Worm (Caenorhabditis elegans) whole organism, L3 larva: ENCODE data around the gene T21D12.11.

ENCODE experiments used
- R02D3.7 ChIP-seq: fragments of 150-350 bp; optimal IDR thresholded peaks from 2 replicates; lab custom pipeline; 2014; ENCODE audit warnings: missing biosample characterization, missing genetic modification characterization
- aly-2 ChIP-seq: fragments of 150-350 bp; optimal IDR thresholded peaks from 2 replicates; lab custom pipeline; 2014; ENCODE audit warnings: missing biosample characterization, missing genetic modification characterization
- ama-1 ChIP-seq: fragments of 150-350 bp; optimal IDR thresholded peaks from 2 replicates; lab custom pipeline; 2018
- ceh-28 ChIP-seq: fragments of 150-350 bp; optimal IDR thresholded peaks from 2 replicates; lab custom pipeline; 2014; ENCODE audit warnings: missing biosample characterization, missing genetic modification reagents, missing genetic modification characterization
- ceh-82 ChIP-seq: fragments of 150-350 bp; optimal IDR thresholded peaks from 2 replicates; lab custom pipeline; 2014; ENCODE audit warnings: missing biosample characterization, missing genetic modification characterization
- elt-1 ChIP-seq: fragments of 150-350 bp; optimal IDR thresholded peaks from 2 replicates; lab custom pipeline; 2014; ENCODE audit warnings: missing biosample characterization, missing genetic modification characterization
- elt-2 ChIP-seq: sonication (generic microtip); optimal IDR thresholded peaks from 2 replicates; lab custom pipeline; 2016; ENCODE audit warnings: missing genetic modification reagents, mild to moderate bottlenecking, missing genetic modification characterization, missing compliant biosample characterization
- eor-1 ChIP-seq, 2 experiments: fragments of 150-350 bp; optimal IDR thresholded peaks; 2 replicates each; lab custom pipeline; 2014 to 2018; ENCODE audit warnings: missing biosample characterization in 2 of 2, missing genetic modification characterization in 2 of 2
- fkh-10 ChIP-seq: sonication (generic microtip); optimal IDR thresholded peaks from 2 replicates; lab custom pipeline; 2017; ENCODE audit warnings: missing biosample characterization, missing genetic modification reagents, missing genetic modification characterization
- fkh-2 ChIP-seq: fragments of 150-350 bp; optimal IDR thresholded peaks from 2 replicates; lab custom pipeline; 2014; ENCODE audit warnings: missing biosample characterization, missing genetic modification reagents, missing genetic modification characterization
- fos-1 ChIP-seq: fragments of 150-350 bp; optimal IDR thresholded peaks from 2 replicates; lab custom pipeline; 2014; ENCODE audit warnings: missing biosample characterization, missing genetic modification characterization
- hmg-11 ChIP-seq: sonication (generic microtip); optimal IDR thresholded peaks from 2 replicates; lab custom pipeline; 2016; ENCODE audit warnings: missing genetic modification characterization, missing compliant biosample characterization
- jun-1 ChIP-seq: fragments of 150-350 bp; optimal IDR thresholded peaks from 2 replicates; lab custom pipeline; 2014; ENCODE audit warnings: missing biosample characterization, missing genetic modification reagents, missing genetic modification characterization
- lin-15B ChIP-seq: fragments of 150-350 bp; optimal IDR thresholded peaks from 2 replicates; lab custom pipeline; 2014; ENCODE audit warnings: missing biosample characterization, missing genetic modification characterization
- lsy-12 ChIP-seq: sonication (generic microtip); optimal IDR thresholded peaks from 2 replicates; lab custom pipeline; 2016; ENCODE audit warnings: mild to moderate bottlenecking, missing genetic modification characterization, missing compliant biosample characterization
- mdl-1 ChIP-seq: fragments of 150-350 bp; optimal IDR thresholded peaks from 2 replicates; lab custom pipeline; 2014; ENCODE audit warnings: missing biosample characterization, missing genetic modification characterization
- mml-1 ChIP-seq: fragments of 150-350 bp; sonication (generic microtip); optimal IDR thresholded peaks from 3 replicates; lab custom pipeline; 2014; ENCODE audit warnings: missing biosample characterization, missing genetic modification characterization
- nfya-1 ChIP-seq: sonication (generic microtip); optimal IDR thresholded peaks from 2 replicates; lab custom pipeline; 2017; ENCODE audit warnings: missing genetic modification characterization, mild to moderate bottlenecking, missing compliant biosample characterization, antibody characterized with exemption, moderate library complexity; ENCODE audit not compliant: insufficient read depth
- nhr-12 ChIP-seq: fragments of 150-350 bp; optimal IDR thresholded peaks from 2 replicates; lab custom pipeline; 2014; ENCODE audit warnings: missing biosample characterization, missing genetic modification characterization
- nhr-23 ChIP-seq: fragments of 150-350 bp; optimal IDR thresholded peaks from 2 replicates; lab custom pipeline; 2014; ENCODE audit warnings: missing biosample characterization, missing genetic modification reagents, missing genetic modification characterization
- nhr-237 ChIP-seq: fragments of 150-350 bp; optimal IDR thresholded peaks from 2 replicates; lab custom pipeline; 2014; ENCODE audit warnings: missing biosample characterization, missing genetic modification characterization
- nhr-28 ChIP-seq: fragments of 150-350 bp; optimal IDR thresholded peaks from 2 replicates; lab custom pipeline; 2014; ENCODE audit warnings: missing biosample characterization, missing genetic modification characterization
- nhr-43 ChIP-seq: sonication (generic microtip); optimal IDR thresholded peaks from 2 replicates; lab custom pipeline; 2016; ENCODE audit warnings: mild to moderate bottlenecking, missing genetic modification characterization, missing compliant biosample characterization; ENCODE audit not compliant: poor library complexity, severe bottlenecking
- nhr-67 ChIP-seq: fragments of 150-350 bp; optimal IDR thresholded peaks from 2 replicates; lab custom pipeline; 2014; ENCODE audit warnings: missing biosample characterization, missing genetic modification characterization
- pha-4 ChIP-seq: fragments of 150-350 bp; optimal IDR thresholded peaks from 2 replicates; lab custom pipeline; 2014; ENCODE audit warnings: missing biosample characterization, missing genetic modification reagents, missing genetic modification characterization
- snpc-4 ChIP-seq: fragments of 150-350 bp; optimal IDR thresholded peaks from 2 replicates; lab custom pipeline; 2014; ENCODE audit warnings: missing biosample characterization, missing genetic modification characterization
- tbx-2 ChIP-seq: sonication (generic microtip); optimal IDR thresholded peaks from 2 replicates; lab custom pipeline; 2016; ENCODE audit warnings: mild to moderate bottlenecking, missing genetic modification characterization, missing compliant biosample characterization
- unc-39 ChIP-seq: sonication (generic microtip); optimal IDR thresholded peaks from 4 replicates; lab custom pipeline; 2017; ENCODE audit warnings: missing biosample characterization, missing genetic modification characterization
- unc-62 ChIP-seq: fragments of 150-350 bp; sonication (generic microtip); optimal IDR thresholded peaks from 4 replicates; lab custom pipeline; 2014; ENCODE audit warnings: missing biosample characterization, missing genetic modification reagents, missing genetic modification characterization
- ztf-11 ChIP-seq: fragments of 150-350 bp; optimal IDR thresholded peaks from 2 replicates; lab custom pipeline; 2014; ENCODE audit warnings: missing biosample characterization, missing genetic modification characterization

T21D12.11 gene

ce11 chrIV:258362-258761 is 10.8 kb upstream of the T21D12.11 start:
- no peak for TF ChIP-seq nhr-28 (tag; lab: Kevin White, UChicago)
- TF ChIP-seq ztf-11 (tag; lab: Kevin White, UChicago): no peak
- TF ChIP-seq fkh-2 (tag; lab: Kevin White, UChicago): no peak
- TF ChIP-seq jun-1: no peak
- no peak for TF ChIP-seq pha-4 (tag; lab: Kevin White, UChicago)
- TF ChIP-seq nhr-43 (tag; lab: Kevin White, UChicago): no peak
- TF ChIP-seq tbx-2: no peak
- TF ChIP-seq mml-1 (tag; lab: Kevin White, UChicago): no peak
- no peak for TF ChIP-seq ama-1 (lab: Kevin White, UChicago)
- no peak for TF ChIP-seq ceh-28 (tag; lab: Kevin White, UChicago)
- TF ChIP-seq nhr-237 (tag; lab: Kevin White, UChicago): no peak
- no peak for TF ChIP-seq unc-62 (GFP tag; lab: Kevin White, UChicago)
- TF ChIP-seq elt-2 (tag; lab: Kevin White, UChicago): no peak
- TF ChIP-seq nfya-1 (tag; lab: Kevin White, UChicago): no peak
- no peak for TF ChIP-seq mdl-1

- peak; percentile 92 for TF ChIP-seq nhr-23 (tag; lab: Kevin White, UChicago)
- no peak for TF ChIP-seq elt-1
- no peak for TF ChIP-seq nhr-67 (tag; lab: Kevin White, UChicago)
Measured at ce11 chrIV:259142-259541, 10.1 kb upstream of the T21D12.11 start, which contains the start of gene dpy-9. Gene dpy-9 (minus strand): TSS chrIV:259204.

DNA sequence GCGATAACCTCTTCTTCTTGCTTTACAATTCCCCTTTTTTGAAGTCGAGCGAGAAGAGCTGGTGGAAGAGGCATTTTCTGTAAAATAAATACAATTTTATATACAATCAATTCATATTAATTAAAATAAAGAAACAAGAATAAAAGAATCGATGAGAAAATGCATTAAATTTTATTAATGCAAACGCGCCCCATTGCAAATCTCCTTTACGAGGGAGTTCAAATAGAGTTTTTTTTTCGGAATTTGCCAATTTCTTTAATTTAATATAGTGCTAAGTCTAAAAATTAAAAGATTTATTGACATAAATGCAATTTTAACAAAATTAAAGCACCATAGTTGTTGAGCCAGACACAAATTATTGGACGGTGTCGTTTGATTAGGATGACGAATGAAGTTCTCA is 7.6 kb upstream of the T21D12.11 start, which contains the start of gene pqbp-1.1:
TSS of gene pqbp-1.1 (minus strand) at position 77 of the 400 bp plus-strand sequence.
- TF ChIP-seq nhr-12 (tag; lab: Kevin White, UChicago): no peak
- peak; percentile 85 for TF ChIP-seq pha-4 (tag; lab: Kevin White, UChicago)
- no peak for TF ChIP-seq unc-62 (GFP tag; lab: Kevin White, UChicago)
- TF ChIP-seq nfya-1 (tag; lab: Kevin White, UChicago): peak; percentile 43
- TF ChIP-seq lin-15B: peak; percentile 68
- peak; percentile 37 for TF ChIP-seq snpc-4 (tag; lab: Kevin White, UChicago)
- TF ChIP-seq ceh-28 (tag; lab: Kevin White, UChicago): peak; percentile 61
- TF ChIP-seq nhr-23 (tag; lab: Kevin White, UChicago): peak; percentile 46

ce11 chrIV:262460-262859 is 6.7 kb upstream of the T21D12.11 start:
- TF ChIP-seq lsy-12 (tag; lab: Kevin White, UChicago): no peak
- no peak for TF ChIP-seq nhr-28 (tag; lab: Kevin White, UChicago)
- no peak for TF ChIP-seq mml-1 (tag; lab: Kevin White, UChicago)
- TF ChIP-seq mdl-1: no peak
- TF ChIP-seq unc-62 (GFP tag; lab: Kevin White, UChicago): no peak
- TF ChIP-seq R02D3.7 (tag; lab: Kevin White, UChicago): no peak
- no peak for TF ChIP-seq ceh-28 (tag; lab: Kevin White, UChicago)
- no peak for TF ChIP-seq nhr-67 (tag; lab: Kevin White, UChicago)
- no peak for TF ChIP-seq fkh-10 (GFP tag; lab: Kevin White, UChicago)
- TF ChIP-seq jun-1: no peak
- TF ChIP-seq unc-39 (tag; lab: Kevin White, UChicago): no peak
- TF ChIP-seq ceh-82 (tag; lab: Kevin White, UChicago): no peak
- no peak for TF ChIP-seq eor-1 (tag; optimal IDR thresholded peaks at IDR 0.05; lab: Kevin White, UChicago)
- no peak for TF ChIP-seq aly-2 (tag; lab: Kevin White, UChicago)
- no peak for TF ChIP-seq fos-1 (tag; lab: Kevin White, UChicago)
- no peak for TF ChIP-seq hmg-11 (tag; lab: Kevin White, UChicago)

DNA sequence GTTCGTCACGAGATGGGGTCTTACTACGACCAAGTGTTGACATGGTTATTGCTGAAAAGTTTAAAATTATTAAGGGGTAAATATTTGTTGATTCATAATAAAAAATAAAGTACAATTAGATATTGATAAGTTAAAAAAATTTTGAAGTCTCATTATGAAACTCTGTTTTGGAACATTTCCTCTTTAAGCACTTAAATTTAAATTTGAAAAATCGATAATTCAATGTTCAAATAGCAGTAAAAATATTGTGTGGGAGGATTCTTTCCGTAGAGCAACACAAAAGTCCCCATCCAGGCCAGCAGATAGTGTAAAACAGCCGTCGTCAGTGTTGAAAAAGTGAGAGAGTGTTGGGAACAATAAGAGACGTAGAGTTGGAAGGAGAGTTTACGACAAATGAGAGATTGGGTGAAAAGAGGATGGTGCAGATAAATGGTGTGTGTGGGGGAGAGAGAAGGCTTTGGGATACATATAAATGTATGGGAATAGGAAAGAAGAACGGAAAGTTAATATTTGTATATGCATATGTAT is 5.0 kb upstream of the T21D12.11 start, which contains the start of gene pat-6:
TSS of gene pat-6 (minus strand) at position 51 of the 528 bp plus-strand sequence.
- peak; percentile 51 for TF ChIP-seq ceh-28 (tag; lab: Kevin White, UChicago)
- peak; percentile 26 for TF ChIP-seq pha-4 (tag; lab: Kevin White, UChicago)
- no peak for TF ChIP-seq snpc-4 (tag; lab: Kevin White, UChicago)
- TF ChIP-seq nfya-1 (tag; lab: Kevin White, UChicago): peak; percentile 52
- TF ChIP-seq fkh-2 (tag; lab: Kevin White, UChicago): no peak
- peak; percentile 84 for TF ChIP-seq hmg-11 (tag; lab: Kevin White, UChicago)
- TF ChIP-seq tbx-2: no peak
- peak; percentile 38 for TF ChIP-seq lin-15B
